Worm (Caenorhabditis elegans) whole organism, L4 larva: ENCODE data around the gene F09E10.5.

Experiments
- T20F7.1 ChIP-seq: fragments of 200-800 bp; sonication (Bioruptor generic); optimal IDR thresholded peaks from 2 replicates; lab custom pipeline; 2018; ENCODE audit warnings: mild to moderate bottlenecking, missing genetic modification characterization, missing compliant biosample characterization
- T26A8.4 ChIP-seq: fragments of 200-800 bp; sonication (Bioruptor generic); IDR thresholded peaks from 2 replicates; pipeline ENCODE4 v1.3.6; 2022; ENCODE audit warnings: missing genetic modification characterization, missing compliant biosample characterization
- Y105C5A.15 ChIP-seq: fragments of 200-800 bp; sonication (Bioruptor generic); IDR thresholded peaks from 2 replicates; pipeline ENCODE4 v1.3.6; 2022; ENCODE audit warnings: missing genetic modification characterization, missing compliant biosample characterization
- Y75B8A.6 ChIP-seq: fragments of 200-800 bp; sonication (Bioruptor generic); IDR thresholded peaks from 2 replicates; pipeline ENCODE4 v1.3.6; 2022; ENCODE audit warnings: missing genetic modification reagents, missing genetic modification characterization, missing compliant biosample characterization
- ZK546.5 ChIP-seq, 2 experiments: sonication (generic microtip); optimal IDR thresholded peaks; 2 replicates each; lab custom pipeline; 2017; ENCODE audit warnings: missing biosample characterization in 2 of 2, missing genetic modification characterization in 2 of 2
- aha-1 ChIP-seq: fragments of 150-350 bp; peaks from one replicate; lab custom pipeline; 2014; ENCODE audit warnings: missing biosample characterization, missing genetic modification characterization
- aly-2 ChIP-seq: sonication (generic microtip); optimal IDR thresholded peaks from 2 replicates; lab custom pipeline; 2018; ENCODE audit warnings: missing biosample characterization, missing genetic modification characterization
- attf-4 ChIP-seq: sonication (generic microtip); optimal IDR thresholded peaks from 3 replicates; lab custom pipeline; 2017; ENCODE audit warnings: missing biosample characterization, missing genetic modification characterization
- ceh-20 ChIP-seq: fragments of 200-800 bp; sonication (Bioruptor generic); IDR thresholded peaks from 2 replicates; pipeline ENCODE4 v1.3.6; 2022; ENCODE audit warnings: missing genetic modification reagents, missing genetic modification characterization, missing compliant biosample characterization
- ceh-44 ChIP-seq: fragments of 200-800 bp; sonication (Bioruptor generic); IDR thresholded peaks from 2 replicates; pipeline ENCODE4 v1.3.6; 2022; ENCODE audit warnings: missing genetic modification reagents, missing genetic modification characterization, missing compliant biosample characterization
- cey-2 ChIP-seq: sonication (generic microtip); optimal IDR thresholded peaks from 3 replicates; lab custom pipeline; 2017; ENCODE audit warnings: missing genetic modification characterization, mild to moderate bottlenecking, missing compliant biosample characterization, antibody characterized with exemption, borderline replicate concordance; ENCODE audit not compliant: insufficient read depth
- ctbp-1 ChIP-seq: fragments of 200-800 bp; sonication (Bioruptor generic); IDR thresholded peaks from 2 replicates; pipeline ENCODE4 v1.3.6; 2022; ENCODE audit warnings: missing genetic modification reagents, missing genetic modification characterization, missing compliant biosample characterization
- daf-16 ChIP-seq, 3 experiments: sonication (generic microtip); optimal IDR thresholded peaks; 2 replicates each; lab custom pipeline; 2016 to 2017; ENCODE audit warnings: missing genetic modification characterization in 3 of 3, missing genetic modification reagents in 3 of 3, mild to moderate bottlenecking in 2 of 3, missing compliant biosample characterization in 2 of 3, missing biosample characterization in 1 of 3, moderate library complexity in 1 of 3
- daf-19 ChIP-seq: fragments of 200-800 bp; sonication (Bioruptor generic); conservative IDR thresholded peaks from 2 replicates; pipeline ENCODE4 v1.3.6; 2022; ENCODE audit warnings: missing genetic modification characterization, missing compliant biosample characterization
- dmd-6 ChIP-seq: fragments of 200-800 bp; sonication (Bioruptor generic); IDR thresholded peaks from 2 replicates; pipeline ENCODE4 v1.3.6; 2022; ENCODE audit warnings: missing genetic modification reagents, missing genetic modification characterization, missing compliant biosample characterization
- dmd-8 ChIP-seq: fragments of 200-800 bp; sonication (Bioruptor generic); IDR thresholded peaks from 2 replicates; pipeline ENCODE4 v1.3.6; 2022; ENCODE audit warnings: missing genetic modification characterization, missing compliant biosample characterization
- dpl-1 ChIP-seq: fragments of 150-350 bp; optimal IDR thresholded peaks from 2 replicates; lab custom pipeline; 2014; ENCODE audit warnings: missing biosample characterization, missing genetic modification reagents, missing genetic modification characterization
- egl-27 ChIP-seq: sonication (generic microtip); optimal IDR thresholded peaks from 3 replicates; lab custom pipeline; 2017; ENCODE audit warnings: missing biosample characterization, missing genetic modification reagents, missing genetic modification characterization
- fos-1 ChIP-seq: fragments of 150-350 bp; optimal IDR thresholded peaks from 2 replicates; lab custom pipeline; 2014; ENCODE audit warnings: missing biosample characterization, missing genetic modification characterization
- gei-8 ChIP-seq: fragments of 200-800 bp; sonication (Bioruptor generic); optimal IDR thresholded peaks from 2 replicates; lab custom pipeline; 2018; ENCODE audit warnings: mild to moderate bottlenecking, missing genetic modification characterization, missing compliant biosample characterization
- hif-1 ChIP-seq, 2 experiments: sonication (generic microtip); optimal IDR thresholded peaks; 2 replicates each; lab custom pipeline; 2016 to 2017; ENCODE audit warnings: missing compliant biosample characterization in 2 of 2, missing genetic modification characterization in 2 of 2, missing genetic modification reagents in 2 of 2, missing genotype in 2 of 2, mild to moderate bottlenecking in 1 of 2
- hlh-30 ChIP-seq: sonication (generic microtip); optimal IDR thresholded peaks from 2 replicates; lab custom pipeline; 2017; ENCODE audit warnings: antibody characterized with exemption, mild to moderate bottlenecking, missing genetic modification characterization, missing compliant biosample characterization; ENCODE audit not compliant: insufficient read depth
- lim-7 ChIP-seq: fragments of 200-800 bp; sonication (Bioruptor generic); IDR thresholded peaks from 2 replicates; pipeline ENCODE4 v1.3.6; 2022; ENCODE audit warnings: missing genetic modification characterization, missing compliant biosample characterization
- lin-1 ChIP-seq: fragments of 200-800 bp; sonication (Bioruptor generic); IDR thresholded peaks from 2 replicates; pipeline ENCODE4 v1.3.6; 2022; ENCODE audit warnings: missing genetic modification reagents, missing genetic modification characterization, missing compliant biosample characterization
- lin-38 ChIP-seq: fragments of 200-800 bp; sonication (Bioruptor generic); IDR thresholded peaks from 2 replicates; pipeline ENCODE4 v1.3.6; 2022; ENCODE audit warnings: missing genetic modification reagents, missing genetic modification characterization, missing compliant biosample characterization
- lin-39 ChIP-seq: fragments of 150-350 bp; optimal IDR thresholded peaks from 2 replicates; lab custom pipeline; 2014; ENCODE audit warnings: missing biosample characterization, missing genetic modification reagents, missing genetic modification characterization
- lir-3 ChIP-seq: sonication (generic microtip); optimal IDR thresholded peaks from 2 replicates; lab custom pipeline; 2016; ENCODE audit warnings: mild to moderate bottlenecking, missing genetic modification characterization, missing compliant biosample characterization
- madf-5 ChIP-seq, 2 experiments: fragments of 200-800 bp; sonication (Bioruptor generic); IDR thresholded peaks; 2 replicates each; pipeline ENCODE4 v1.3.6; 2022; ENCODE audit warnings: missing compliant biosample characterization in 2 of 2, missing genetic modification characterization in 2 of 2
- mdl-1 ChIP-seq, 2 experiments: fragments of 150-350 bp in 1 of 2; sonication (generic microtip) in 1 of 2; optimal IDR thresholded peaks; 2 replicates each; lab custom pipeline; 2014 to 2017; ENCODE audit warnings: missing biosample characterization in 2 of 2, missing genetic modification characterization in 2 of 2
- mdt-29 ChIP-seq: fragments of 200-800 bp; sonication (Bioruptor generic); IDR thresholded peaks from 2 replicates; pipeline ENCODE4 v1.3.6; 2022; ENCODE audit warnings: missing genetic modification reagents, missing genetic modification characterization, missing compliant biosample characterization
- mep-1 ChIP-seq: fragments of 150-350 bp; sonication (generic microtip); optimal IDR thresholded peaks from 3 replicates; lab custom pipeline; 2014; ENCODE audit warnings: missing biosample characterization, missing genetic modification characterization
- mes-2 ChIP-seq: sonication (generic microtip); optimal IDR thresholded peaks from 2 replicates; lab custom pipeline; 2016; ENCODE audit warnings: missing genotype, mild to moderate bottlenecking, missing genetic modification characterization, missing compliant biosample characterization; ENCODE audit not compliant: poor library complexity, severe bottlenecking
- nhr-102 ChIP-seq: sonication (generic microtip); optimal IDR thresholded peaks from 2 replicates; lab custom pipeline; 2016; ENCODE audit warnings: mild to moderate bottlenecking, missing genetic modification characterization, moderate library complexity, missing compliant biosample characterization
- nhr-111 ChIP-seq: fragments of 200-800 bp; sonication (Bioruptor generic); optimal IDR thresholded peaks from 2 replicates; lab custom pipeline; 2018; ENCODE audit warnings: mild to moderate bottlenecking, missing genetic modification characterization, missing compliant biosample characterization
- nhr-41 ChIP-seq: fragments of 200-800 bp; sonication (Bioruptor generic); IDR thresholded peaks from 2 replicates; pipeline ENCODE4 v1.3.6; 2022; ENCODE audit warnings: missing genetic modification reagents, missing genetic modification characterization, missing compliant biosample characterization
- nhr-48 ChIP-seq: sonication (generic microtip); optimal IDR thresholded peaks from 2 replicates; lab custom pipeline; 2016; ENCODE audit warnings: mild to moderate bottlenecking, missing genetic modification characterization, missing compliant biosample characterization
- nhr-77 ChIP-seq: fragments of 150-350 bp; optimal IDR thresholded peaks from 2 replicates; lab custom pipeline; 2014; ENCODE audit warnings: missing biosample characterization, missing genetic modification characterization
- pha-4 ChIP-seq, 2 experiments: fragments of 150-350 bp in 1 of 2; fragments of 200-800 bp in 1 of 2; sonication (Bioruptor generic) in 1 of 2; IDR thresholded peaks in 1 of 2; optimal IDR thresholded peaks in 1 of 2; 2 replicates each; pipeline versions ENCODE4 v1.3.6 to Lab custom; 2014 to 2022; ENCODE audit warnings: missing genetic modification characterization in 2 of 2, missing genetic modification reagents in 2 of 2, missing biosample characterization in 1 of 2, missing compliant biosample characterization in 1 of 2
- rbr-2 ChIP-seq: sonication (generic microtip); optimal IDR thresholded peaks from 2 replicates; lab custom pipeline; 2016; ENCODE audit warnings: missing genotype, missing genetic modification characterization, missing compliant biosample characterization
- saeg-2 ChIP-seq: fragments of 200-800 bp; sonication (Bioruptor generic); IDR thresholded peaks from 2 replicates; pipeline ENCODE4 v1.3.6; 2022; ENCODE audit warnings: missing genetic modification reagents, missing genetic modification characterization, missing compliant biosample characterization
- skn-1 ChIP-seq: fragments of 150-350 bp; optimal IDR thresholded peaks from 2 replicates; lab custom pipeline; 2014; ENCODE audit warnings: missing biosample characterization, missing genetic modification characterization
- snpc-4 ChIP-seq: fragments of 150-350 bp; optimal IDR thresholded peaks from 2 replicates; lab custom pipeline; 2014; ENCODE audit warnings: missing biosample characterization, missing genetic modification characterization
- spr-1 ChIP-seq: sonication (generic microtip); optimal IDR thresholded peaks from 2 replicates; lab custom pipeline; 2016; ENCODE audit warnings: mild to moderate bottlenecking, missing genetic modification characterization, missing compliant biosample characterization
- tra-1 ChIP-seq: fragments of 200-800 bp; sonication (Bioruptor generic); IDR thresholded peaks from 2 replicates; pipeline ENCODE4 v1.3.6; 2022; ENCODE audit warnings: missing genetic modification reagents, missing genetic modification characterization, missing compliant biosample characterization
- unc-130 ChIP-seq: sonication (generic microtip); optimal IDR thresholded peaks from 2 replicates; lab custom pipeline; 2016; ENCODE audit warnings: missing genetic modification reagents, missing genetic modification characterization, missing compliant biosample characterization
- unc-62 ChIP-seq, 3 experiments: fragments of 150-350 bp in 1 of 3; sonication (generic microtip); optimal IDR thresholded peaks in 2 of 3; peaks in 1 of 3; 1 replicate in 1 of 3; 2 replicates in 2 of 3; lab custom pipeline; 2014 to 2017; ENCODE audit warnings: missing biosample characterization in 3 of 3, missing genetic modification characterization in 3 of 3, missing genetic modification reagents in 3 of 3, missing genotype in 1 of 3
- zip-11 ChIP-seq: fragments of 200-800 bp; sonication (Bioruptor generic); IDR thresholded peaks from 2 replicates; pipeline ENCODE4 v1.3.6; 2022; ENCODE audit warnings: missing genetic modification characterization, missing compliant biosample characterization
- zip-2 ChIP-seq: fragments of 150-350 bp; optimal IDR thresholded peaks from 2 replicates; lab custom pipeline; 2014; ENCODE audit warnings: missing biosample characterization, missing genetic modification characterization

The F09E10.5 gene

DNA sequence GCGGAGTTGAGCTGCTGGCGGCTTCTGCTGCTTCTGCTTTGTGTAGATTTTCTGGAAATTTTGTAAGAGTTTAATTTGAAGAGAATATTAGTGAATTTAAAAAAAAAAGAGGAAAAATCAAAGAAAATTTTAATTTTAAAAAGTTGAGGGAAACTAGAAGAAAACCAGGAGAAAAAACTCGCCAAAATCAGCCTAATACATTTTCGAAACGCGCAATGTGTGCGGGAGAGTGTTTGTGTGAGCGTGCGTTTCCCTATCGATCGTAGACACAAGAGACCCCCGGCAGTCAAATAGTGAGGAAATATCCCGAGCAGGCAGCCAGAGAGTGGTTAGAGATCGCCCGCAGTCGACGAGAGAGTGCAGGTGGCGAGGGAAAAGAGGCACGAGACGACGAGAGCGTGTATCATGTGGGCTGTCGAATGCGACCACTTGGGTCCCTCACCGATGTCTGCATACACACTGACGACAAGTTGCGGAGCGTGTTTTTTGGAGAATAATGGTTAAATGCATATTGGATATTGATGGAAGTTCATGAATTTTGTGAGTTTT lies 47.5 kb downstream of the F09E10.5 start, which contains the start of gene zfp-3 (continued):
- TF ChIP-seq spr-1 (tag; lab: Kevin White, UChicago) (peak; percentile 87), ceh-20 (GFP tag; lab: Robert Waterston, UW) (peak; percentile 94), dmd-6 (peak; percentile 91), nhr-77 (peak; percentile 88), lin-39 (tag; lab: Kevin White, UChicago) (no peak), hif-1 (tag; optimal IDR thresholded peaks at IDR 0.05; lab: Kevin White, UChicago) (peak; percentile 52 to 95), lim-7 (no peak), zip-2 (tag; lab: Kevin White, UChicago) (no peak), nhr-111 (GFP tag; lab: Kevin White, UChicago) (no peak), attf-4 (tag; lab: Kevin White, UChicago) (no peak), unc-130 (GFP tag; lab: Kevin White, UChicago) (no peak), fos-1 (tag; lab: Kevin White, UChicago) (peak; percentile 25), daf-16 (GFP tag; optimal IDR thresholded peaks at IDR 0.05; lab: Kevin White, UChicago) (peak; percentile 62 to 79), daf-16 (tag; optimal IDR thresholded peaks at IDR 0.05; lab: Kevin White, UChicago) (peak; percentile 88), T20F7.1 (GFP tag; lab: Kevin White, UChicago) (no peak), skn-1 (tag; lab: Kevin White, UChicago) (peak; percentile 6), lin-38 (peak; percentile 78), dpl-1 (GFP tag; lab: Kevin White, UChicago) (peak; percentile 72), ctbp-1 (GFP tag; lab: Robert Waterston, UW) (peak; percentile 95), dmd-8 (GFP tag; lab: Robert Waterston, UW) (0 out of 2 replicates have a peak, but pooled peaks have one; percentile 17), lin-1 (peak; percentile 81), cey-2 (tag; lab: Kevin White, UChicago) (no peak), mes-2 (tag; lab: Kevin White, UChicago) (peak; percentile 86), rbr-2 (tag; lab: Kevin White, UChicago) (peak; percentile 95), snpc-4 (tag; lab: Kevin White, UChicago) (no peak), gei-8 (GFP tag; lab: Kevin White, UChicago) (peak; percentile 39), tra-1 (GFP tag; lab: Robert Waterston, UW) (peak; percentile 81), mep-1 (tag; lab: Kevin White, UChicago) (peak; percentile 97), nhr-48 (peak; percentile 85), aha-1 (peak; percentile 100), aly-2 (tag; lab: Kevin White, UChicago) (no peak), unc-62 (GFP tag; optimal IDR thresholded peaks at IDR 0.05 in 1 of 2; lab: Kevin White, UChicago) (peak in 1 of 2 experiments; percentile 99), unc-62 (tag; optimal IDR thresholded peaks at IDR 0.05; lab: Kevin White, UChicago) (no peak), madf-5 (GFP tag; IDR thresholded peaks at IDR 0.05; lab: Robert Waterston, UW) (no peak), hlh-30 (tag; lab: Kevin White, UChicago) (peak; percentile 99), zip-11 (GFP tag; lab: Robert Waterston, UW) (no peak), nhr-41 (peak; percentile 83), ZK546.5 (tag; optimal IDR thresholded peaks at IDR 0.05; lab: Kevin White, UChicago) (peak in 1 of 2 experiments; percentile 59), Y75B8A.6 (GFP tag; lab: Robert Waterston, UW) (no peak), lir-3 (tag; lab: Kevin White, UChicago) (peak; percentile 45), mdt-29 (GFP tag; lab: Robert Waterston, UW) (peak; percentile 76), mdl-1 (tag; optimal IDR thresholded peaks at IDR 0.05; lab: Kevin White, UChicago) (peak; percentile 95 to 97), daf-19 (GFP tag; lab: Robert Waterston, UW) (0 out of 2 replicates have a peak, but pooled peaks have one; percentile 60), nhr-102 (tag; lab: Kevin White, UChicago) (peak; percentile 86), T26A8.4 (GFP tag; lab: Robert Waterston, UW) (peak; percentile 87), ceh-44 (no peak), saeg-2 (GFP tag; lab: Robert Waterston, UW) (peak; percentile 74; the same call in 1 of the 2 replicates), Y105C5A.15 (GFP tag; lab: Robert Waterston, UW) (0 out of 2 replicates have a peak, but pooled peaks have one; percentile 31), egl-27 (tag; lab: Kevin White, UChicago) (no peak), pha-4 (GFP tag; IDR thresholded peaks at IDR 0.05; lab: Robert Waterston, UW) (peak; percentile 84), pha-4 (tag; optimal IDR thresholded peaks at IDR 0.05; lab: Kevin White, UChicago) (peak; percentile 28)
